Worm (Caenorhabditis elegans) whole organism, L1 larva: ENCODE data around the gene F42G4.7.
A peak's percentile ranks its signal among the peaks of the same experiment; 100 is the strongest.

ENCODE experiments used
- Y116A8C.19 ChIP-seq: sonication (generic microtip); optimal IDR thresholded peaks from 2 replicates; lab custom pipeline; 2016; ENCODE audit warnings: missing compliant biosample characterization, missing genetic modification characterization, borderline replicate concordance
- aha-1 ChIP-seq: fragments of 150-350 bp; optimal IDR thresholded peaks from 2 replicates; lab custom pipeline; 2014; ENCODE audit warnings: missing biosample characterization, missing genetic modification characterization
- ceh-82 ChIP-seq, 3 experiments: fragments of 150-350 bp in 1 of 3; sonication (generic microtip) in 2 of 3; optimal IDR thresholded peaks; 2 replicates each; lab custom pipeline; 2014 to 2017; ENCODE audit warnings: missing biosample characterization in 3 of 3, missing genetic modification characterization in 3 of 3
- egl-27 ChIP-seq, 2 experiments: fragments of 150-350 bp in 1 of 2; sonication (generic microtip); optimal IDR thresholded peaks; 3 replicates each; lab custom pipeline; 2017 to 2018; ENCODE audit warnings: missing biosample characterization in 2 of 2, missing genetic modification characterization in 2 of 2, missing genetic modification reagents in 2 of 2
- elt-2 ChIP-seq: sonication (generic microtip); optimal IDR thresholded peaks from 2 replicates; lab custom pipeline; 2016; ENCODE audit warnings: missing genetic modification characterization, mild to moderate bottlenecking, inconsistent platforms, missing compliant biosample characterization, missing genetic modification reagents
- lin-15B ChIP-seq: fragments of 150-350 bp; sonication (generic microtip); optimal IDR thresholded peaks from 3 replicates; lab custom pipeline; 2014; ENCODE audit warnings: missing biosample characterization, missing genetic modification characterization
- mep-1 ChIP-seq: fragments of 150-350 bp; optimal IDR thresholded peaks from 2 replicates; lab custom pipeline; 2014; ENCODE audit warnings: missing biosample characterization, missing genetic modification characterization
- pqm-1 ChIP-seq: sonication (generic microtip); optimal IDR thresholded peaks from 3 replicates; lab custom pipeline; 2017; ENCODE audit warnings: missing biosample characterization, missing genetic modification characterization
- skn-1 ChIP-seq: fragments of 150-350 bp; optimal IDR thresholded peaks from 2 replicates; lab custom pipeline; 2014; ENCODE audit warnings: missing biosample characterization, missing genetic modification characterization
- unc-86 ChIP-seq: sonication (generic microtip); optimal IDR thresholded peaks from 2 replicates; lab custom pipeline; 2016; ENCODE audit warnings: missing genetic modification characterization, missing compliant biosample characterization

DNA sequence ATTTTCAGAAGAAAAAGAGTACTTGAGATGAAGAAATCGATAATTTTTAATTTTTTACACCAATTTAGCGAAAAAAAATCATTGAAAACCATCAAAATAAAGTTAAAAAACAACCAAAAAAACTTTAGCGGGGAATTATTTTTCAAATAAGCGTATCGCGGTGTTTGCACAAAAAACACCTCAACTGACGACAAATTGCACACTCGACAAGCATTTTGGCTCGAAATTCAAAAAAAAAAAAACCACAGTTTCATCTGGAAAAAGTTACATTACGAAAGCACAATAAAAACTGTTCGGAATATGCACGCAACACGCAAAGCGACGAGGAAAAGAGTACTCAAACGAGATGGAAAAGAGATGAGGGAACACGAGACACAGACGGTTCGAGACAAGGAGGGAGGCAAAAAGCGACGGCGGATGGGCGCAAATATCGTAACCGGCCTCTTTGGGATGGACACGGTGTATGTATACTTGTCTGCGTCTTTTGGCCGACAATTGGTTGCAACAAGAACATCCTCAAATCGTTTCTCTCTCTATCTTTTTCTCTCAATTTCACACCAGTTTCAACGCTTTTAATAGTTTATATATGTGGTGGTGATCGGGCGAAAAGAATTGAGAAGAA lies 16.4 kb downstream of the F42G4.7 start:
- no peak for TF ChIP-seq elt-2 (tag; lab: Kevin White, UChicago)
- no peak for TF ChIP-seq unc-86 (tag; lab: Kevin White, UChicago)
- peak; percentile 7 for TF ChIP-seq skn-1 (tag; lab: Kevin White, UChicago)
- TF ChIP-seq egl-27 (tag; optimal IDR thresholded peaks at IDR 0.05; lab: Kevin White, UChicago): no peak
- TF ChIP-seq mep-1 (tag; lab: Kevin White, UChicago): peak; percentile 37
- no peak for TF ChIP-seq aha-1
- peak; percentile 18 to 47 (median 42) for TF ChIP-seq ceh-82 (tag; optimal IDR thresholded peaks at IDR 0.05; lab: Kevin White, UChicago)
- no peak for TF ChIP-seq Y116A8C.19 (tag; lab: Kevin White, UChicago)
- TF ChIP-seq lin-15B (tag; lab: Kevin White, UChicago): no peak
- no peak for TF ChIP-seq pqm-1
